Fruit fly (Drosophila melanogaster): ENCODE results near the gene CG8001.

The CG8001 gene

dm6 chr3L:1774713-1775648 lies 19.0 kb downstream of the CG8001 start, which contains the start of the genes CG13933 and PolD2 (continued):
- TF ChIP-seq gt (GFP tag; IDR thresholded peaks at IDR 0.05) (peak; percentile 87), CG13624 (GFP tag; optimal IDR thresholded peaks at IDR 0.05) (no peak), Myb (GFP tag; optimal IDR thresholded peaks at IDR 0.05) (peak; percentile 42), CG7928 (GFP tag; optimal IDR thresholded peaks at IDR 0.05) (peak; percentile 60), CG14441 (GFP tag; IDR thresholded peaks at IDR 0.05) (peak; percentile 99), luna (GFP tag; optimal IDR thresholded peaks at IDR 0.05) (no peak), Ptx1 (GFP tag; IDR thresholded peaks at IDR 0.05) (peak; percentile 99), chif (GFP tag; optimal IDR thresholded peaks at IDR 0.05) (peak; percentile 48 to 89), Dbx (GFP tag; IDR thresholded peaks at IDR 0.05) (peak; percentile 93), Optix (GFP tag; IDR thresholded peaks at IDR 0.05) (peak; percentile 92), Six4 (GFP tag; optimal IDR thresholded peaks at IDR 0.05) (peak; percentile 71), Rx (GFP tag; IDR thresholded peaks at IDR 0.05) (peak; percentile 96), CG10366 (GFP tag; IDR thresholded peaks at IDR 0.05) (peak; percentile 99), bab2 (GFP tag; optimal IDR thresholded peaks at IDR 0.05) (peak; percentile 91), zf30C (GFP tag; optimal IDR thresholded peaks at IDR 0.05) (no peak), CG4820 (GFP tag; optimal IDR thresholded peaks at IDR 0.05) (peak; percentile 71), CG7271 (tag; optimal IDR thresholded peaks at IDR 0.05) (peak; percentile 85), CG6272 (GFP tag; IDR thresholded peaks at IDR 0.05) (peak; percentile 92), Stat92E (GFP tag; optimal IDR thresholded peaks at IDR 0.05) (peak in 1 of 3 experiments; percentile 95), zen (tag; optimal IDR thresholded peaks at IDR 0.05) (peak; percentile 87), CG11456 (GFP tag; IDR thresholded peaks at IDR 0.05) (peak; percentile 85), CG15269 (tag; optimal IDR thresholded peaks at IDR 0.05) (peak; percentile 99), Nf-YA (GFP tag; IDR thresholded peaks at IDR 0.05) (peak; percentile 92), onecut (GFP tag; IDR thresholded peaks at IDR 0.05) (peak; percentile 91), CG4617 (GFP tag; optimal IDR thresholded peaks at IDR 0.05; ENCODE audit: borderline replicate concordance) (peak; percentile 91), CG43689 (GFP tag; IDR thresholded peaks at IDR 0.05) (peak; percentile 97), CG10462 (GFP tag; optimal IDR thresholded peaks at IDR 0.05) (peak; percentile 92), zen2 (GFP tag; IDR thresholded peaks at IDR 0.05; ENCODE audit: partially characterized antibody) (peak; percentile 75; the same call in 2 of the 3 replicates), CG1602 (GFP tag; optimal IDR thresholded peaks at IDR 0.05) (peak; percentile 98), dimm (GFP tag; IDR thresholded peaks at IDR 0.05) (peak; percentile 95), knrl (GFP tag; IDR thresholded peaks at IDR 0.05; ENCODE audit: partially characterized antibody) (peak; percentile 59; the same call in 2 of the 3 replicates), Camta (GFP tag; optimal IDR thresholded peaks at IDR 0.05) (peak; percentile 50), CG4707 (GFP tag; optimal IDR thresholded peaks at IDR 0.05) (peak; percentile 91), nmo (GFP tag; optimal IDR thresholded peaks at IDR 0.05) (peak; percentile 99), CG8765 (GFP tag; IDR thresholded peaks at IDR 0.05) (peak; percentile 90), C15 (GFP tag; IDR thresholded peaks at IDR 0.05) (peak; percentile 81; the same call in 1 of the 3 replicates), CG9727 (GFP tag; optimal IDR thresholded peaks at IDR 0.05) (peak; percentile 98), Dip2 (GFP tag; IDR thresholded peaks at IDR 0.05) (no peak), CG4730 (GFP tag; IDR thresholded peaks at IDR 0.05) (peak; percentile 94), jing (GFP tag; optimal IDR thresholded peaks at IDR 0.05) (peak; percentile 80), CG1603 (tag; optimal IDR thresholded peaks at IDR 0.05) (no peak), CG5180 (GFP tag; optimal IDR thresholded peaks at IDR 0.05) (no peak), cwo (GFP tag; optimal IDR thresholded peaks at IDR 0.05) (peak; percentile 77), CG15601 (tag; optimal IDR thresholded peaks at IDR 0.05) (peak; percentile 97), sqz (GFP tag; optimal IDR thresholded peaks at IDR 0.05) (no peak), row (GFP tag; IDR thresholded peaks at IDR 0.05) (peak; percentile 100), CG11093 (GFP tag; IDR thresholded peaks at IDR 0.05) (peak; percentile 98), lilli (GFP tag; optimal IDR thresholded peaks at IDR 0.05) (peak; percentile 94), br (optimal IDR thresholded peaks at IDR 0.05) (no peak)
